Fruit fly (Drosophila melanogaster): ENCODE measurements around the gene PH4alphaMP.

DNA sequence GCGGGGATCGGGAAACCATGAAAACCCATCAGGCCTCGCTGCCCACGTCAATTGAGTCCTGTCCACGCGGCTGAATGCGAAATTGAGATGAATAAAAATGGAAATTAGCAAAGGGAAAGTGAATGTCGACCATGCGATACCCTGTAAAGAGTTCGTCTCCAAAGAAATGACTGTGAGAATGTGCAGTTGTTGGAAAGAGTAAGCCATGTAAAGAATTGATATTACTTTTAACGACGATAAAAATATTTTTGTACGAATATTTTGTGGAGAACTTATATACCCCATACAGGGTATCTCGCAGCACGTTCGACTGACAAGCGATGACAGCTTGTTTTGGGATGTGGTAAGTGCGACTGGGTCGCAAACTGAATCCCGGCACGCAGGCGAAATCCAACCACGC lies 5.2 kb upstream of the PH4alphaMP start:
- TF ChIP-seq EcR (GFP tag; optimal IDR thresholded peaks at IDR 0.05) = no peak
- peak; percentile 69 for TF ChIP-seq pan (optimal IDR thresholded peaks at IDR 0.05)
- TF ChIP-seq psq (optimal IDR thresholded peaks at IDR 0.05) = no peak

All from whole organism.